Worm (Caenorhabditis elegans): ENCODE measurements around the gene T25D1.1.

DNA sequence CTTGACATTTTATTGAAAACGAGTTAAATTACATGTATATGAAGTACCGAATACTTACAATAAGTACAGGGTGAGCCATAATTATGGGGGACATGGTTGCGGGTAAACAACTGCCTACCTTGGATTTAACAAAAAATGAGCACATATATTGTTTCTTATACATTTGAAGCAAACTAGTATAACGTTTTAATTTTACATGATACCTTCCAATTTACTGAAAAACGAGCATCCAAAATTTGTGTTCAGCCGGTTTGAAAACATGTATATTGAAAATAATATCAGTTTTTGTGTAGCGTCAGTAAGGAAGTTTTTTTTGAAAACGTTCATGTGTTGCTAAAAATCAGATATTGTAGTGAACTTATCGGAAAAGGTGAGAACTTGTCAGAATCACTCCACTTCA, 28.9 kb upstream of the T25D1.1 start:
- TF ChIP-seq bed-1 (GFP tag; IDR thresholded peaks at IDR 0.05) (no peak), dpl-1 (GFP tag; optimal IDR thresholded peaks at IDR 0.05) (no peak), ceh-91 (GFP tag; IDR thresholded peaks at IDR 0.05) (no peak), sea-2 (GFP tag; IDR thresholded peaks at IDR 0.05) (no peak), C06A6.2 (GFP tag; conservative IDR thresholded peaks at IDR 0.05) (no peak), unc-62 (GFP tag; optimal IDR thresholded peaks at IDR 0.05) (no peak)

Measured in whole organism, young adult.